Fruit fly (Drosophila melanogaster): ENCODE data around the gene CG3123.

- TF ChIP-seq kay (GFP tag; ENCODE audit: borderline replicate concordance) (no peak), CG33017 (tag; optimal IDR thresholded peaks at IDR 0.05) (no peak), cic (GFP tag; optimal IDR thresholded peaks at IDR 0.05) (no peak), bab1 (GFP tag; optimal IDR thresholded peaks at IDR 0.05) (no peak), Crg-1 (GFP tag; optimal IDR thresholded peaks at IDR 0.05) (no peak), CG12768 (GFP tag; optimal IDR thresholded peaks at IDR 0.05) (no peak), pad (GFP tag; optimal IDR thresholded peaks at IDR 0.05) (no peak)
Observed at dm6 chr2L:2807597-2807996, 17.7 kb downstream of the CG3123 start.
